Fruit fly (Drosophila melanogaster) whole organism, prepupa: ENCODE measurements around the gene CG43149.
A peak's percentile ranks its signal among the peaks of the same experiment; 100 is the strongest.

ENCODE experiments used
- Blimp-1 ChIP-seq: fragments of 200-800 bp; sonication (Bioruptor generic); optimal IDR thresholded peaks from 3 replicates; lab custom pipeline; 2017; ENCODE audit warnings: missing biosample characterization, missing genetic modification characterization, mild to moderate bottlenecking, moderate library complexity, missing genetic modification reagents
- CG10631 ChIP-seq: fragments of 200-800 bp; sonication (Bioruptor generic); optimal IDR thresholded peaks from 2 replicates; lab custom pipeline; 2016; ENCODE audit warnings: missing biosample characterization, missing genetic modification characterization
- CG10669 ChIP-seq: fragments of 200-800 bp; sonication (Bioruptor generic); optimal IDR thresholded peaks from 3 replicates; lab custom pipeline; 2018; ENCODE audit warnings: missing biosample characterization, mild to moderate bottlenecking, missing genetic modification characterization, moderate library complexity
- CG11294 ChIP-seq: fragments of 200-800 bp; sonication (Bioruptor generic); IDR thresholded peaks from 2 replicates; pipeline ENCODE4 v1.3.6; 2022; ENCODE audit warnings: missing biosample characterization, missing genetic modification characterization
- CG11902 ChIP-seq: fragments of 200-800 bp; sonication (Bioruptor generic); optimal IDR thresholded peaks from 3 replicates; lab custom pipeline; 2016; ENCODE audit warnings: missing biosample characterization, missing genetic modification characterization
- CG1621 ChIP-seq: fragments of 200-800 bp; sonication (Bioruptor generic); optimal IDR thresholded peaks from 3 replicates; lab custom pipeline; 2018; ENCODE audit warnings: missing biosample characterization, mild to moderate bottlenecking, missing genetic modification characterization
- CG16779 ChIP-seq: fragments of 200-800 bp; sonication (Bioruptor generic); optimal IDR thresholded peaks from 3 replicates; lab custom pipeline; 2017; ENCODE audit warnings: missing biosample characterization, mild to moderate bottlenecking, missing genetic modification characterization
- CG3032 ChIP-seq: fragments of 200-800 bp; optimal IDR thresholded peaks from 2 replicates; lab custom pipeline; 2019; ENCODE audit warnings: missing biosample characterization, mild to moderate bottlenecking, missing genetic modification characterization, moderate library complexity
- CG31627 ChIP-seq: fragments of 200-800 bp; sonication (Bioruptor generic); optimal IDR thresholded peaks from 3 replicates; lab custom pipeline; 2016; ENCODE audit warnings: missing biosample characterization, missing genetic modification characterization
- CG34406 ChIP-seq: fragments of 200-800 bp; sonication (Bioruptor generic); optimal IDR thresholded peaks from 3 replicates; lab custom pipeline; 2016; ENCODE audit warnings: missing biosample characterization, missing genetic modification characterization
- CG4318 ChIP-seq: fragments of 200-800 bp; sonication (Bioruptor generic); optimal IDR thresholded peaks from 3 replicates; lab custom pipeline; 2017; ENCODE audit warnings: missing biosample characterization, mild to moderate bottlenecking, missing genetic modification characterization
- CG6163 ChIP-seq: fragments of 200-800 bp; sonication (Bioruptor generic); IDR thresholded peaks from 3 replicates; pipeline ENCODE4 v1.3.6; 2022; ENCODE audit warnings: missing biosample characterization, missing genetic modification characterization
- CG6276 ChIP-seq: fragments of 200-800 bp; sonication (Bioruptor generic); optimal IDR thresholded peaks from 2 replicates; lab custom pipeline; 2017; ENCODE audit warnings: missing biosample characterization, mild to moderate bottlenecking, missing genetic modification characterization
- CG6808 ChIP-seq: fragments of 200-800 bp; sonication (Bioruptor generic); optimal IDR thresholded peaks from 3 replicates; lab custom pipeline; 2017; ENCODE audit warnings: missing biosample characterization, missing genetic modification characterization, mild to moderate bottlenecking, moderate library complexity, missing genetic modification reagents
- CG7368 ChIP-seq: fragments of 200-800 bp; sonication (Bioruptor generic); optimal IDR thresholded peaks from 3 replicates; lab custom pipeline; 2016; ENCODE audit warnings: missing biosample characterization, missing genetic modification characterization
- CG8119 ChIP-seq: fragments of 200-800 bp; sonication (Bioruptor generic); IDR thresholded peaks from 3 replicates; pipeline ENCODE4 v1.3.6; 2022; ENCODE audit warnings: missing biosample characterization, missing genetic modification characterization
- CG8319 ChIP-seq: fragments of 200-800 bp; sonication (Bioruptor generic); optimal IDR thresholded peaks from 3 replicates; lab custom pipeline; 2016; ENCODE audit warnings: missing biosample characterization, missing genetic modification characterization
- CG8632 ChIP-seq: fragments of 200-800 bp; sonication (Bioruptor generic); optimal IDR thresholded peaks from 3 replicates; lab custom pipeline; 2016; ENCODE audit warnings: missing biosample characterization, missing genetic modification characterization
- CG9139 ChIP-seq: fragments of 200-800 bp; sonication (Bioruptor generic); optimal IDR thresholded peaks from 3 replicates; lab custom pipeline; 2017; ENCODE audit warnings: missing biosample characterization, mild to moderate bottlenecking, missing genetic modification characterization
- Eip78C ChIP-seq: fragments of 200-800 bp; sonication (Bioruptor generic); peaks from one replicate; lab custom pipeline; 2016; ENCODE audit warnings: missing biosample characterization, missing genetic modification characterization
- Gug ChIP-seq: fragments of 200-800 bp; sonication (Bioruptor generic); IDR thresholded peaks from 2 replicates; pipeline ENCODE4 v1.3.6; 2022; ENCODE audit warnings: missing biosample characterization, missing genetic modification characterization
- Hr38 ChIP-seq: sonication (Bioruptor generic); optimal IDR thresholded peaks from 2 replicates; lab custom pipeline; 2016; ENCODE audit warnings: missing biosample characterization, missing genetic modification characterization
- Hr39 ChIP-seq: fragments of 200-800 bp; sonication (Bioruptor generic); optimal IDR thresholded peaks from 2 replicates; lab custom pipeline; 2016; ENCODE audit warnings: missing biosample characterization, missing genetic modification characterization
- Hr4 ChIP-seq: fragments of 200-800 bp; sonication (Bioruptor generic); optimal IDR thresholded peaks from 3 replicates; lab custom pipeline; 2016; ENCODE audit warnings: missing biosample characterization, missing genetic modification characterization
- Lpt ChIP-seq: fragments of 200-800 bp; sonication (Bioruptor generic); optimal IDR thresholded peaks from 3 replicates; lab custom pipeline; 2016; ENCODE audit warnings: missing biosample characterization, missing genetic modification characterization
- Met ChIP-seq: fragments of 200-800 bp; sonication (Bioruptor generic); optimal IDR thresholded peaks from 3 replicates; lab custom pipeline; 2016; ENCODE audit warnings: missing biosample characterization, missing genetic modification characterization
- OdsH ChIP-seq: fragments of 200-800 bp; sonication (Bioruptor generic); optimal IDR thresholded peaks from 3 replicates; lab custom pipeline; 2016; ENCODE audit warnings: missing biosample characterization, missing genetic modification characterization
- Smox ChIP-seq: fragments of 200-800 bp; sonication (Bioruptor generic); optimal IDR thresholded peaks from 3 replicates; lab custom pipeline; 2016; ENCODE audit warnings: missing biosample characterization, missing genetic modification characterization
- Sox15 ChIP-seq: fragments of 200-800 bp; sonication (Bioruptor generic); optimal IDR thresholded peaks from 3 replicates; lab custom pipeline; 2016; ENCODE audit warnings: missing biosample characterization, missing genetic modification characterization
- achi ChIP-seq: fragments of 200-800 bp; sonication (Bioruptor generic); optimal IDR thresholded peaks from 3 replicates; lab custom pipeline; 2016; ENCODE audit warnings: missing biosample characterization, missing genetic modification characterization
- acj6 ChIP-seq: fragments of 200-800 bp; sonication (Bioruptor generic); optimal IDR thresholded peaks from 3 replicates; lab custom pipeline; 2016; ENCODE audit warnings: missing biosample characterization, missing genetic modification characterization
- cyc ChIP-seq: fragments of 200-800 bp; sonication (Bioruptor generic); optimal IDR thresholded peaks from 3 replicates; lab custom pipeline; 2016; ENCODE audit warnings: missing biosample characterization, missing genetic modification characterization
- dsx ChIP-seq: fragments of 200-800 bp; optimal IDR thresholded peaks from 3 replicates; lab custom pipeline; 2019; ENCODE audit warnings: missing biosample characterization, mild to moderate bottlenecking, missing genetic modification characterization, moderate library complexity; ENCODE audit not compliant: poor library complexity, severe bottlenecking
- eg ChIP-seq: fragments of 200-800 bp; sonication (Bioruptor generic); IDR thresholded peaks from 3 replicates; pipeline ENCODE4 v1.3.6; 2022; ENCODE audit warnings: missing biosample characterization, missing genetic modification characterization
- esn ChIP-seq: fragments of 200-800 bp; sonication (Bioruptor generic); optimal IDR thresholded peaks from 2 replicates; lab custom pipeline; 2016; ENCODE audit warnings: missing biosample characterization, mild to moderate bottlenecking, missing genetic modification characterization, moderate library complexity
- fd59A ChIP-seq: fragments of 200-800 bp; sonication (Bioruptor generic); optimal IDR thresholded peaks from 2 replicates; lab custom pipeline; 2017; ENCODE audit warnings: missing biosample characterization, mild to moderate bottlenecking, missing genetic modification characterization, missing genetic modification reagents
- fd85E ChIP-seq: fragments of 200-800 bp; sonication (Bioruptor generic); optimal IDR thresholded peaks from 3 replicates; lab custom pipeline; 2016; ENCODE audit warnings: missing biosample characterization, missing genetic modification characterization
- fkh ChIP-seq: fragments of 200-800 bp; sonication (Bioruptor generic); optimal IDR thresholded peaks from 3 replicates; lab custom pipeline; 2017; ENCODE audit warnings: missing biosample characterization, mild to moderate bottlenecking, missing genetic modification characterization, moderate library complexity
- lz ChIP-seq: fragments of 200-800 bp; sonication (Bioruptor generic); optimal IDR thresholded peaks from 3 replicates; lab custom pipeline; 2016; ENCODE audit warnings: missing biosample characterization, missing genetic modification characterization
- pdm3 ChIP-seq: fragments of 200-800 bp; sonication (Bioruptor generic); optimal IDR thresholded peaks from 3 replicates; lab custom pipeline; 2016; ENCODE audit warnings: missing biosample characterization, missing genetic modification characterization
- salr ChIP-seq, 2 experiments: fragments of 200-800 bp; sonication (Bioruptor generic); optimal IDR thresholded peaks; 3 replicates each; lab custom pipeline; 2016 to 2018; ENCODE audit warnings: missing biosample characterization in 2 of 2, missing genetic modification characterization in 2 of 2, mild to moderate bottlenecking in 1 of 2
- spab ChIP-seq: fragments of 200-800 bp; sonication (Bioruptor generic); optimal IDR thresholded peaks from 2 replicates; lab custom pipeline; 2017; ENCODE audit warnings: missing biosample characterization, mild to moderate bottlenecking, missing genetic modification characterization, missing genetic modification reagents
- ss ChIP-seq, 2 experiments: fragments of 200-800 bp; sonication (Bioruptor generic); optimal IDR thresholded peaks; 2 replicates in 1 of 2; 3 replicates in 1 of 2; lab custom pipeline; 2017 to 2018; ENCODE audit warnings: mild to moderate bottlenecking in 2 of 2, missing biosample characterization in 2 of 2, missing genetic modification characterization in 2 of 2, moderate library complexity in 1 of 2
- svp ChIP-seq: fragments of 200-800 bp; sonication (Bioruptor generic); peaks from one replicate; lab custom pipeline; 2016; ENCODE audit warnings: missing biosample characterization, missing genetic modification characterization
- topi ChIP-seq: fragments of 200-800 bp; sonication (Bioruptor generic); optimal IDR thresholded peaks from 3 replicates; lab custom pipeline; 2016; ENCODE audit warnings: missing biosample characterization, missing genetic modification characterization
- vri ChIP-seq: fragments of 200-800 bp; sonication (Bioruptor generic); optimal IDR thresholded peaks from 3 replicates; lab custom pipeline; 2016; ENCODE audit warnings: missing biosample characterization, mild to moderate bottlenecking, missing genetic modification characterization

Gene CG43149

dm6 chr3L:41386-42046 is 13.0 kb downstream of the CG43149 start:
- no peak for TF ChIP-seq CG1621 (tag; lab: Kevin White, UChicago)
- TF ChIP-seq dsx (GFP tag; lab: Kevin White, UChicago), result peak; percentile 21
- TF ChIP-seq ss (GFP tag; optimal IDR thresholded peaks at IDR 0.05; lab: Kevin White, UChicago), result peak; percentile 63 to 73
- peak; percentile 66 for TF ChIP-seq CG6276 (GFP tag; lab: Kevin White, UChicago)
- no peak for TF ChIP-seq CG8319 (GFP tag; lab: Kevin White, UChicago)
- TF ChIP-seq CG6808 (GFP tag; lab: Kevin White, UChicago), result peak; percentile 65
- TF ChIP-seq vri (GFP tag; lab: Kevin White, UChicago), result no peak
- TF ChIP-seq svp (GFP tag; lab: Kevin White, UChicago), result peak; percentile 74
- no peak for TF ChIP-seq eg (GFP tag; lab: Robert Waterston, UW)
- peak; percentile 31 for TF ChIP-seq fkh (GFP tag; lab: Kevin White, UChicago)
- peak; percentile 58 for TF ChIP-seq Eip78C (GFP tag; lab: Kevin White, UChicago)

DNA sequence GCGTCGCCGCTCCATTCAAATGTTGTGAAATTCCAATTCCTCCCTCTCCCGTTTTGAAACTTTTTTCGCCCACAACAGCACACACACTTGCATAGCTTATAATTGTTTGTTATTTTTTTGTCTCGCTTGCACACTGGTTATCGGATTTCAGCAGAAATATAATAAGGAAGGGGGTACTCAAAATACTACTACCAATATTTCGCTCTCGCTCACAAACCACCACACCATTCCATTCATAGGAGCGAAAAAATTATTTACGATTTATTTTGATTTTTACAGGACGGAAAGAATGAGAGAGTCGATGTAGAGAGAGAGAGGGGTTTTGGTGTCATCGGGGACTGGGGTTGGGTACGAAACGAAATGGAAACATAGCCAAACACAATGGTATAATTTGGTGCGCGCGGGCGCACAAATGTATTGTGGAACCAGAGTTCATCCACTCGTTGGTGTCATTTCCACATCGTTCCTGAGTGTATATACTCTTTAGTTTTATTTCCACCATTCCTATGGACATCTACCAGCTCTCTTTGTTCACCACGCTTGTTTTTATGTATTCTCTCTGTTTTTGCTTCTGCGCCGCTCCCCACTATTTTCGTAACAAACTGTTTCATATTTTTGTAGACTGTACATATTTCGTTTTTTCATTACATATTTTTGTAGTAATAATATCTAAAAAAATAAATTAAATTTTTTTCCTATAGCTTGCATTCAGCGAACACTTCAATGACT is 14.2 kb downstream of the CG43149 start:
- TF ChIP-seq Blimp-1 (GFP tag; lab: Kevin White, UChicago) (no peak), achi (GFP tag; lab: Kevin White, UChicago) (no peak), CG4318 (GFP tag; lab: Kevin White, UChicago) (no peak), CG11294 (no peak), cyc (GFP tag; lab: Kevin White, UChicago) (no peak), ss (GFP tag; optimal IDR thresholded peaks at IDR 0.05; lab: Kevin White, UChicago) (peak; percentile 20 to 47), topi (GFP tag; lab: Kevin White, UChicago) (no peak), pdm3 (no peak), svp (GFP tag; lab: Kevin White, UChicago) (no peak), salr (GFP tag; optimal IDR thresholded peaks at IDR 0.05; lab: Kevin White, UChicago) (no peak), Hr38 (GFP tag; lab: Kevin White, UChicago) (no peak), CG8319 (GFP tag; lab: Kevin White, UChicago) (no peak), CG6276 (GFP tag; lab: Kevin White, UChicago) (peak; percentile 18), CG1621 (tag; lab: Kevin White, UChicago) (no peak), Smox (GFP tag; lab: Kevin White, UChicago) (no peak), Hr4 (no peak), dsx (GFP tag; lab: Kevin White, UChicago) (peak; percentile 71), CG8119 (GFP tag; lab: Robert Waterston, UW) (no peak), fkh (GFP tag; lab: Kevin White, UChicago) (peak; percentile 52), CG9139 (GFP tag; lab: Kevin White, UChicago) (no peak), lz (GFP tag; lab: Kevin White, UChicago) (no peak), Lpt (GFP tag; lab: Kevin White, UChicago) (no peak), CG31627 (no peak), CG6163 (GFP tag; lab: Robert Waterston, UW) (no peak), CG7368 (GFP tag; lab: Kevin White, UChicago) (no peak), CG11902 (no peak), fd85E (GFP tag; lab: Kevin White, UChicago) (no peak), CG34406 (GFP tag; lab: Kevin White, UChicago) (no peak), CG16779 (no peak), Hr39 (GFP tag; lab: Kevin White, UChicago) (no peak), esn (no peak), Sox15 (GFP tag; lab: Kevin White, UChicago) (no peak), Gug (GFP tag; lab: Robert Waterston, UW) (no peak), vri (GFP tag; lab: Kevin White, UChicago) (no peak), CG6808 (GFP tag; lab: Kevin White, UChicago) (peak; percentile 1), Eip78C (GFP tag; lab: Kevin White, UChicago) (peak; percentile 43), CG10669 (no peak), OdsH (GFP tag; lab: Kevin White, UChicago) (no peak), Met (GFP tag; lab: Kevin White, UChicago) (no peak), eg (GFP tag; lab: Robert Waterston, UW) (no peak), CG10631 (GFP tag; lab: Kevin White, UChicago) (no peak), CG3032 (tag; lab: Kevin White, UChicago) (no peak), CG8632 (GFP tag; lab: Kevin White, UChicago) (no peak), acj6 (GFP tag; lab: Kevin White, UChicago) (no peak), fd59A (GFP tag; lab: Kevin White, UChicago) (no peak), spab (no peak)
